Worm (Caenorhabditis elegans) whole organism, early embryonic: Measurements from ENCODE around the gene F28B12.1.

ENCODE experiments used
- B0310.2 ChIP-seq: sonication (generic microtip); optimal IDR thresholded peaks from 2 replicates; lab custom pipeline; 2016; ENCODE audit warnings: mild to moderate bottlenecking, missing genetic modification characterization, missing compliant biosample characterization
- F13C5.2 ChIP-seq: sonication (generic microtip); optimal IDR thresholded peaks from 2 replicates; lab custom pipeline; 2017; ENCODE audit warnings: mild to moderate bottlenecking, missing genetic modification characterization, inconsistent platforms, missing compliant biosample characterization
- aly-1 ChIP-seq: sonication (generic microtip); optimal IDR thresholded peaks from 2 replicates; lab custom pipeline; 2016; ENCODE audit warnings: missing genetic modification characterization, missing compliant biosample characterization
- ama-1 ChIP-seq: fragments of 150-350 bp; optimal IDR thresholded peaks from 2 replicates; lab custom pipeline; 2014
- ceh-13 ChIP-seq: fragments of 200-800 bp; sonication (Bioruptor generic); optimal IDR thresholded peaks from 2 replicates; lab custom pipeline; 2018; ENCODE audit warnings: mild to moderate bottlenecking, missing genetic modification characterization, missing compliant biosample characterization
- ceh-36 ChIP-seq: sonication (generic microtip); optimal IDR thresholded peaks from 2 replicates; lab custom pipeline; 2016; ENCODE audit warnings: missing genetic modification characterization, inconsistent platforms, missing compliant biosample characterization
- ets-7 ChIP-seq: sonication (generic microtip); optimal IDR thresholded peaks from 2 replicates; lab custom pipeline; 2016; ENCODE audit warnings: missing genotype, missing genetic modification characterization, missing compliant biosample characterization
- flt-1 ChIP-seq: fragments of 200-800 bp; sonication (Bioruptor generic); IDR thresholded peaks from 2 replicates; pipeline ENCODE4 v1.3.6; 2022; ENCODE audit warnings: missing genetic modification characterization, missing compliant biosample characterization
- hmbx-1 ChIP-seq: sonication (generic microtip); optimal IDR thresholded peaks from 2 replicates; lab custom pipeline; 2016; ENCODE audit warnings: mild to moderate bottlenecking, missing genetic modification characterization, missing compliant biosample characterization
- hmg-4 ChIP-seq: fragments of 200-800 bp; sonication (Bioruptor generic); optimal IDR thresholded peaks from 2 replicates; lab custom pipeline; 2018; ENCODE audit warnings: mild to moderate bottlenecking, missing genetic modification characterization, missing compliant biosample characterization
- hnd-1 ChIP-seq: sonication (generic microtip); optimal IDR thresholded peaks from 2 replicates; lab custom pipeline; 2016; ENCODE audit warnings: missing genetic modification characterization, missing compliant biosample characterization
- pes-1 ChIP-seq: fragments of 200-800 bp; sonication (Bioruptor generic); IDR thresholded peaks from 2 replicates; pipeline ENCODE4 v1.3.6; 2022; ENCODE audit warnings: missing genetic modification reagents, missing genetic modification characterization, missing compliant biosample characterization
- scrt-1 ChIP-seq: fragments of 200-800 bp; sonication (Bioruptor generic); IDR thresholded peaks from 2 replicates; pipeline ENCODE4 v1.3.6; 2022; ENCODE audit warnings: missing genetic modification characterization, missing compliant biosample characterization
- sea-1 ChIP-seq: fragments of 200-800 bp; sonication (Bioruptor generic); conservative IDR thresholded peaks from 2 replicates; pipeline ENCODE4 v1.3.6; 2022; ENCODE audit warnings: missing genetic modification characterization, missing compliant biosample characterization
- tbx-11 ChIP-seq: fragments of 200-800 bp; sonication (Bioruptor generic); IDR thresholded peaks from 2 replicates; pipeline ENCODE4 v1.3.6; 2022; ENCODE audit warnings: missing genetic modification characterization, missing compliant biosample characterization
- tbx-37 ChIP-seq: fragments of 200-800 bp; sonication (Bioruptor generic); conservative IDR thresholded peaks from 2 replicates; pipeline ENCODE4 v1.3.6; 2022; ENCODE audit warnings: missing genetic modification reagents, missing genetic modification characterization, missing compliant biosample characterization
- tra-4 ChIP-seq: sonication (generic microtip); optimal IDR thresholded peaks from 2 replicates; lab custom pipeline; 2017; ENCODE audit warnings: missing genetic modification characterization, missing compliant biosample characterization

Gene F28B12.1

DNA sequence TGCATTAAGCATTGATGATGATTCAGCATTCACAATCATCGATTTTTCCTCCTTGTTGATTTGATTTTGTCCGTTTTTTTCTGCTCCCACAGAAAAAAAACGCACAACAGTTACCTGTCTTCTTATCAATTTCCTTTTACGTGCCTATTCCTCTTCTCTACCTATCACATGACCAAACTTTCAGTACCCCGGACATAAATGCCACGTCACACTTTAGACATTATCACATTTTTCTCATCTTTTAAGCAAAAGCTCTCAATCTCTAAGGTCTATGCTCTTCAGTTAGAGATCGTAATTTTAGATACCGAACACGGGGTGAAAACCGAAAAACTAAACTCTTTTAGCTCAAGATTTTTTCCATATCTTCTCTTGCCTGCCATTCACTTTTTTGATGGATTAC, 6.7 kb upstream of the F28B12.1 start:
- TF ChIP-seq sea-1 (no peak), hmg-4 (GFP tag; lab: Kevin White, UChicago) (no peak), ets-7 (tag; lab: Kevin White, UChicago) (no peak), tbx-11 (GFP tag; lab: Robert Waterston, UW) (no peak), hnd-1 (tag; lab: Kevin White, UChicago) (no peak), hmbx-1 (tag; lab: Kevin White, UChicago) (no peak), B0310.2 (tag; lab: Kevin White, UChicago) (no peak)

ce11 chrII:5940815-5941214, 1.9 kb upstream of the F28B12.1 start, which contains the start of gene F28B12.6:
TSS of gene F28B12.6 (plus strand) at chrII:5940863.
- TF ChIP-seq pes-1 (GFP tag; lab: Robert Waterston, UW) (no peak), F13C5.2 (no peak), ets-7 (tag; lab: Kevin White, UChicago) (no peak), hnd-1 (tag; lab: Kevin White, UChicago) (no peak), tra-4 (tag; lab: Kevin White, UChicago) (no peak), ceh-36 (tag; lab: Kevin White, UChicago) (no peak), ceh-13 (GFP tag; lab: Kevin White, UChicago) (no peak), ama-1 (peak; percentile 24)

- TF ChIP-seq tbx-37 = no peak
- TF ChIP-seq pes-1 (GFP tag; lab: Robert Waterston, UW) = no peak
- TF ChIP-seq hmg-4 (GFP tag; lab: Kevin White, UChicago) = no peak
- no peak for TF ChIP-seq ceh-36 (tag; lab: Kevin White, UChicago)
- TF ChIP-seq ama-1 = no peak
- no peak for TF ChIP-seq B0310.2 (tag; lab: Kevin White, UChicago)
- TF ChIP-seq sea-1 = no peak
- no peak for TF ChIP-seq hmbx-1 (tag; lab: Kevin White, UChicago)
- TF ChIP-seq hnd-1 (tag; lab: Kevin White, UChicago) = no peak
Measured at ce11 chrII:5944268-5944667, 1.5 kb downstream of the F28B12.1 start, which contains the start of gene B0034.2. TSS of gene B0034.2 (minus strand) at chrII:5944368.

DNA sequence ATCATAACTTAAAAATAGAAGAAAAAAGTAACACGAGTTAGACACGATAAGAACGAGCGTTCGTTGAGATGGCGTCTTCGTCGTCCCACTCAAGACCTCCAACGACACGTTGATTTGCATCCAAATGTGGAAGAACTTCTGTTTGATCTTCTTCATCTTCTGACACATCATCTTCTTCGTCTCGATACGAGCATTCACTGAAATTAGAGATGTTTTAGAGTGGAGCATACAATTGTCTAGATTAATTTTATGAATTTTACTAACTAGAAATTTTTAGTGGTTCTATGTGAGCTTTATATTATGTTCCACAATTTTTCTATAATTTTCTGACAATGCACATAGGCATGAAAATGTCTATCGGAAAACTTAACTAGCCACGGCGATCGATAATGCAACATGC, 3.1 kb downstream of the F28B12.1 start:
- TF ChIP-seq F13C5.2 = no peak

DNA sequence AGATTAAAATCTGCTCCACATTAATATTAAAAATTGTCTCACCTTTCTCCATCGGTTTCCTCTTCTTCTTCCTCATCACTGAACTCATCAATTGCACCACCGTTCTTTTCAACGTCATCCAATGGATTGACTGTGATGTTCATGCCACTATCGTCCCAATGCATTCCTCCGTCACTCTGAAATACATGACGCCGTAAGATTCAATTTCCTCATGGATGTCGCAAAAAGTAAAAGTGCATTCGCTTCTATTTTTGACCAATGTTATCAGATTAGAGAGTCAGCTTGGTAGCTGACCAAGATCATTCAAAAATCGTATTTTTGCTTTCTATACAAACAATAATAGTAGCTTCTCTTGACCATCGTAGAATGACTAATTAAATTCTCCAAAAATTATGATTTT, 3.7 kb downstream of the F28B12.1 start:
- TF ChIP-seq tbx-11 (GFP tag; lab: Robert Waterston, UW) (no peak), scrt-1 (GFP tag; lab: Robert Waterston, UW) (no peak), tra-4 (tag; lab: Kevin White, UChicago) (no peak), pes-1 (GFP tag; lab: Robert Waterston, UW) (no peak), hmbx-1 (tag; lab: Kevin White, UChicago) (no peak), sea-1 (no peak), ceh-36 (tag; lab: Kevin White, UChicago) (no peak), tbx-37 (no peak), aly-1 (no peak), B0310.2 (tag; lab: Kevin White, UChicago) (no peak), ceh-13 (GFP tag; lab: Kevin White, UChicago) (no peak), flt-1 (GFP tag; lab: Robert Waterston, UW) (no peak), hnd-1 (tag; lab: Kevin White, UChicago) (no peak), F13C5.2 (no peak), ets-7 (tag; lab: Kevin White, UChicago) (no peak), hmg-4 (GFP tag; lab: Kevin White, UChicago) (no peak), ama-1 (no peak)

ce11 chrII:5948681-5949080, 6.0 kb downstream of the F28B12.1 start:
- TF ChIP-seq hmbx-1 (tag; lab: Kevin White, UChicago) (no peak), aly-1 (no peak), tbx-11 (GFP tag; lab: Robert Waterston, UW) (no peak)

DNA sequence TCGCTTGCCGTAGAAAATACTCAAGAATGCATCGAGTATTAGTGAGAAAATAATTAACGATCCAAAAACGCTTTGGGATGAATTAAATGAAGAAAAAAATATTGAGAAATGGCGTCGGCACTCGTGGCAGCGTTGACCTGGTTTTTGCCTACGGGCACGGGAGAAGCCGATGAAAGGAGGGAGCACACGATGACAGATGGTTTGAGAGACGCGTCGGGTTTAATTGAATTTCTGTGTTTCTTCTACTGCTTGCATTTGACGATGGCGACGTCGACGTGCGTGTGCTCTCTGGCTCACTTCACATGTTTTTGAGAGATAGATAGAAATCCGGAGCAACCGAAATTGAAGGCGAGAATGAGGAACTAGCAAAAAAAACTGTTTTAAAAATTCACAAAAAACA, 7.9 kb downstream of the F28B12.1 start:
- TF ChIP-seq hmbx-1 (tag; lab: Kevin White, UChicago) (no peak), tbx-11 (GFP tag; lab: Robert Waterston, UW) (no peak), ceh-13 (GFP tag; lab: Kevin White, UChicago) (no peak), hnd-1 (tag; lab: Kevin White, UChicago) (no peak), scrt-1 (GFP tag; lab: Robert Waterston, UW) (no peak)

DNA sequence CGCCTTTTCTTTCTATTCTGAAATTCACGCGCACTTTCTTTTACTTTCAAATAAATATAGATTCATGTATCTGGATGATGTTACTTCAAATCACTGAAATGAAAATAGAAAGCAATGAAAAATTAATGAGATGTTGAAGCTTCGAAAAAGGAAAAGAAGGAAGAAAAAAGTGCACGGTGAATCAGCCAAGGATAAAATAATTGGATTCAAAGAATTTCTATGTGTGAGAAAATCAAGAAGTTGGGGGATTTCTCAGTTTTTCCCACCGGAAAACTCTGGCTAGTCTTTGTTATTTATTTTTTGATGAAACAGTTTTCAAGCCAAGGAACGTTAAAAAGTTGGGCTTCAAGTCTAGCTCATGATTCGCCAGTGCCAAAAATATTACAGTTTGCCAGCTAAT, 9.0 kb downstream of the F28B12.1 start:
- TF ChIP-seq ets-7 (tag; lab: Kevin White, UChicago) (no peak), sea-1 (no peak), tra-4 (tag; lab: Kevin White, UChicago) (no peak), pes-1 (GFP tag; lab: Robert Waterston, UW) (no peak)

- TF ChIP-seq tra-4 (tag; lab: Kevin White, UChicago) (no peak), hmbx-1 (tag; lab: Kevin White, UChicago) (no peak), hnd-1 (tag; lab: Kevin White, UChicago) (no peak), ets-7 (tag; lab: Kevin White, UChicago) (no peak), ama-1 (no peak), ceh-36 (tag; lab: Kevin White, UChicago) (no peak), hmg-4 (GFP tag; lab: Kevin White, UChicago) (no peak), aly-1 (no peak), tbx-11 (GFP tag; lab: Robert Waterston, UW) (no peak), tbx-37 (no peak), scrt-1 (GFP tag; lab: Robert Waterston, UW) (no peak), flt-1 (GFP tag; lab: Robert Waterston, UW) (no peak), F13C5.2 (no peak), ceh-13 (GFP tag; lab: Kevin White, UChicago) (no peak), pes-1 (GFP tag; lab: Robert Waterston, UW) (no peak), sea-1 (no peak), B0310.2 (tag; lab: Kevin White, UChicago) (no peak)
Measured at ce11 chrII:5952214-5952613, 9.5 kb downstream of the F28B12.1 start.
